Worm (Caenorhabditis elegans): ENCODE data around the gene M03F8.1.

The M03F8.1 gene

ce11 chrV:5916862-5917261 is 34.4 kb upstream of the M03F8.1 start:
- no peak for TF ChIP-seq npax-4 (tag; optimal IDR thresholded peaks at IDR 0.05)
- no peak for TF ChIP-seq eyg-1 (tag; optimal IDR thresholded peaks at IDR 0.05)
- no peak for TF ChIP-seq elt-2 (tag; optimal IDR thresholded peaks at IDR 0.05)
- no peak for TF ChIP-seq ceh-34 (tag; optimal IDR thresholded peaks at IDR 0.05)
- no peak for TF ChIP-seq Y22D7AL.16 (tag; optimal IDR thresholded peaks at IDR 0.05)
- TF ChIP-seq C38D4.7 (GFP tag; optimal IDR thresholded peaks at IDR 0.05), result no peak
- TF ChIP-seq ceh-22 (tag; optimal IDR thresholded peaks at IDR 0.05), result no peak
- no peak for TF ChIP-seq K09A11.1 (tag; optimal IDR thresholded peaks at IDR 0.05; ENCODE audit: insufficient read depth)
- no peak for TF ChIP-seq dmd-4 (tag; optimal IDR thresholded peaks at IDR 0.05; ENCODE audit: borderline replicate concordance)
- no peak for TF ChIP-seq lim-6 (tag; optimal IDR thresholded peaks at IDR 0.05)
- TF ChIP-seq hlh-13 (GFP tag; optimal IDR thresholded peaks at IDR 0.05), result no peak
- no peak for TF ChIP-seq ceh-48 (tag; optimal IDR thresholded peaks at IDR 0.05)
- no peak for TF ChIP-seq ceh-6 (GFP tag; optimal IDR thresholded peaks at IDR 0.05)
- no peak for TF ChIP-seq nfya-1 (tag; optimal IDR thresholded peaks at IDR 0.05)
- TF ChIP-seq sox-2 (GFP tag; IDR thresholded peaks at IDR 0.05), result no peak
- TF ChIP-seq odd-2 (tag; optimal IDR thresholded peaks at IDR 0.05), result no peak
- no peak for TF ChIP-seq ceh-19 (GFP tag; optimal IDR thresholded peaks at IDR 0.05)
- TF ChIP-seq pros-1 (tag; optimal IDR thresholded peaks at IDR 0.05), result no peak
- TF ChIP-seq syd-9 (tag; optimal IDR thresholded peaks at IDR 0.05), result no peak
- no peak for TF ChIP-seq nhr-11 (tag; optimal IDR thresholded peaks at IDR 0.05)

- TF ChIP-seq ceh-6 (GFP tag; optimal IDR thresholded peaks at IDR 0.05), result no peak
- peak; percentile 27 for TF ChIP-seq ahr-1 (tag; optimal IDR thresholded peaks at IDR 0.05)
- peak; percentile 11 for TF ChIP-seq ttx-3 (tag; optimal IDR thresholded peaks at IDR 0.05)
- no peak for TF ChIP-seq nhr-232 (tag; optimal IDR thresholded peaks at IDR 0.05)
- no peak for TF ChIP-seq che-1 (tag; optimal IDR thresholded peaks at IDR 0.05)
- TF ChIP-seq tbx-7 (tag; optimal IDR thresholded peaks at IDR 0.05), result peak; percentile 97
- no peak for TF ChIP-seq elt-4 (tag; optimal IDR thresholded peaks at IDR 0.05)
- no peak for TF ChIP-seq hlh-13 (GFP tag; optimal IDR thresholded peaks at IDR 0.05)
- no peak for TF ChIP-seq npax-4 (tag; optimal IDR thresholded peaks at IDR 0.05)
- TF ChIP-seq ceh-31 (tag; optimal IDR thresholded peaks at IDR 0.05), result peak; percentile 94
- no peak for TF ChIP-seq pag-3 (tag; optimal IDR thresholded peaks at IDR 0.05; ENCODE audit: borderline replicate concordance)
- no peak for TF ChIP-seq K09A11.1 (tag; optimal IDR thresholded peaks at IDR 0.05; ENCODE audit: insufficient read depth)
- TF ChIP-seq fax-1 (tag; optimal IDR thresholded peaks at IDR 0.05), result peak; percentile 66
- TF ChIP-seq unc-42 (tag; optimal IDR thresholded peaks at IDR 0.05), result peak; percentile 51
- TF ChIP-seq pax-1 (tag; optimal IDR thresholded peaks at IDR 0.05), result no peak
- TF ChIP-seq gmeb-2 (tag; optimal IDR thresholded peaks at IDR 0.05), result no peak
- TF ChIP-seq F13H6.1 (tag; optimal IDR thresholded peaks at IDR 0.05), result peak; percentile 41
- TF ChIP-seq ets-4 (tag; optimal IDR thresholded peaks at IDR 0.05), result peak; percentile 96
- peak; percentile 94 for TF ChIP-seq ceh-2 (tag; optimal IDR thresholded peaks at IDR 0.05)
- TF ChIP-seq lin-11 (tag; optimal IDR thresholded peaks at IDR 0.05), result no peak
- TF ChIP-seq sox-2 (GFP tag; IDR thresholded peaks at IDR 0.05), result no peak
- TF ChIP-seq T23F11.4 (GFP tag; optimal IDR thresholded peaks at IDR 0.05), result no peak
- no peak for TF ChIP-seq ceh-45 (GFP tag; IDR thresholded peaks at IDR 0.05)
- peak; percentile 89 for TF ChIP-seq ref-2 (tag; optimal IDR thresholded peaks at IDR 0.05)
- peak; percentile 36 for TF ChIP-seq madf-2 (tag; optimal IDR thresholded peaks at IDR 0.05)
- TF ChIP-seq sox-4 (tag; optimal IDR thresholded peaks at IDR 0.05), result no peak
- TF ChIP-seq pqm-1 (tag; optimal IDR thresholded peaks at IDR 0.05), result no peak
- peak; percentile 12 for TF ChIP-seq unc-86 (tag; optimal IDR thresholded peaks at IDR 0.05)
- TF ChIP-seq hlh-30 (tag; optimal IDR thresholded peaks at IDR 0.05; ENCODE audit: insufficient read depth), result no peak
- peak; percentile 83 for TF ChIP-seq hlh-8 (tag; optimal IDR thresholded peaks at IDR 0.05)
- TF ChIP-seq ceh-30 (tag; optimal IDR thresholded peaks at IDR 0.05), result no peak
- peak; percentile 91 for TF ChIP-seq tbx-2 (tag; optimal IDR thresholded peaks at IDR 0.05)
- no peak for TF ChIP-seq ztf-16 (tag; optimal IDR thresholded peaks at IDR 0.05)
- no peak for TF ChIP-seq dmd-4 (tag; optimal IDR thresholded peaks at IDR 0.05; ENCODE audit: borderline replicate concordance)
- peak; percentile 82 for TF ChIP-seq zip-5 (tag; optimal IDR thresholded peaks at IDR 0.05)
- TF ChIP-seq lim-6 (tag; optimal IDR thresholded peaks at IDR 0.05), result peak; percentile 55
- TF ChIP-seq odd-2 (tag; optimal IDR thresholded peaks at IDR 0.05), result no peak
- no peak for TF ChIP-seq pha-4 (tag; optimal IDR thresholded peaks at IDR 0.05)
- TF ChIP-seq ceh-14 (tag; optimal IDR thresholded peaks at IDR 0.05), result peak; percentile 69
- TF ChIP-seq C08G9.2 (tag; optimal IDR thresholded peaks at IDR 0.05), result peak; percentile 98
Observed at ce11 chrV:5917707-5918106, 33.5 kb upstream of the M03F8.1 start, which contains the start of gene lrpr-1. Gene lrpr-1, minus strand, starts transcription at chrV:5917891.
